Worm (Caenorhabditis elegans): ENCODE results near the gene K09F5.6.

K09F5.6 gene

DNA sequence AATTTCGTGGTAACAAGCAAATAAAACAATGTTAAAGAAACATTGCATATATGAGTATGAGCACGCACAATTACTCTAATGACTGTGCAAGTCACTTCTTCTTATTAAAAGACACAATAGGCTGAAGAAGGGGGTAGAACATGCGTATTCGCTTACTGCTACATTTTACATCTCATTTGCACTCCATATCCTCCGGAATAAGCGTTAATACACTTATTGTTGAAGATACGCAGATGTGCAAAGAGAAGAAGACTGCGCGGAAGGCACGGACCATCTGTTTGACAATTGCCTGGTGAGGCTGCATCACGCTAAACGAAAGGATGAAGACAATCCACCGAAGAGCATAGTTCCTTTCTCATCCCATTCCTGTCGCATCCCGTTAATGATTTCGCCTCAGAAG, 6.2 kb upstream of the K09F5.6 start:
- no peak for TF ChIP-seq madf-9 (GFP tag; conservative IDR thresholded peaks at IDR 0.05)
- no peak for TF ChIP-seq zag-1 (tag; optimal IDR thresholded peaks at IDR 0.05)
- TF ChIP-seq hlh-11 (tag; optimal IDR thresholded peaks at IDR 0.05) = no peak
- TF ChIP-seq dmd-9 (GFP tag; IDR thresholded peaks at IDR 0.05) = no peak
- TF ChIP-seq rbr-2 (tag; optimal IDR thresholded peaks at IDR 0.05) = no peak
- no peak for TF ChIP-seq lin-15B (tag; optimal IDR thresholded peaks at IDR 0.05)
- TF ChIP-seq pqm-1 (tag; optimal IDR thresholded peaks at IDR 0.05) = no peak
- no peak for TF ChIP-seq attf-4 (tag; optimal IDR thresholded peaks at IDR 0.05)
- TF ChIP-seq php-3 (GFP tag; IDR thresholded peaks at IDR 0.05) = no peak
- no peak for TF ChIP-seq F26F4.8 (GFP tag; conservative IDR thresholded peaks at IDR 0.05)
- TF ChIP-seq pha-4 (GFP tag; IDR thresholded peaks at IDR 0.05) = no peak
- no peak for TF ChIP-seq pha-4 (tag; optimal IDR thresholded peaks at IDR 0.05)
- no peak for TF ChIP-seq skn-1 (tag; optimal IDR thresholded peaks at IDR 0.05)
- TF ChIP-seq nhr-102 (tag; optimal IDR thresholded peaks at IDR 0.05) = no peak
- TF ChIP-seq nhr-41 (GFP tag; IDR thresholded peaks at IDR 0.05) = no peak
- no peak for TF ChIP-seq daf-8 (GFP tag; IDR thresholded peaks at IDR 0.05)

DNA sequence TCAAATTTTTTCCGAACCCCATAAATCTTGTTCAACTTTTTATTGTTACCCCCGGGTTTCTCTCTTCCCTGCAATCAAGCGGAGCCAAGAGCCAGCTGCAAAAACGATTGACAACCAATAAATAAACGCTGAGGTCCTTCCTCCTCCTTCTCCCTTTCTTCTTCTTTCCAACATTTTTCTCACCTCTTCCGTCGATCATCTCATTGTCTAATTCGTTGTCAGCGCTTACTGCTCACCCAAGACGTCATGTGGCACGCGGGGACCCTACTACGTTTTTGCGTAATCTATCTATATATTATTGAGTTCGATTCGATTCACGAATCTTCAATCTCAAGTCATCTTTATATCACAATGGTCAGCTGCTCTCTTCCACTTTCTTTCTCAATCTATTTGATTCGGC, 3.6 kb upstream of the K09F5.6 start:
- peak; percentile 55 for TF ChIP-seq nhr-11 (tag; optimal IDR thresholded peaks at IDR 0.05)
- TF ChIP-seq unc-62 (GFP tag; optimal IDR thresholded peaks at IDR 0.05 in 1 of 2) = peak in 1 of 2 experiments; percentile 90
- TF ChIP-seq unc-62 (tag; optimal IDR thresholded peaks at IDR 0.05) = no peak
- TF ChIP-seq F10B5.3 (tag; optimal IDR thresholded peaks at IDR 0.05) = no peak

DNA sequence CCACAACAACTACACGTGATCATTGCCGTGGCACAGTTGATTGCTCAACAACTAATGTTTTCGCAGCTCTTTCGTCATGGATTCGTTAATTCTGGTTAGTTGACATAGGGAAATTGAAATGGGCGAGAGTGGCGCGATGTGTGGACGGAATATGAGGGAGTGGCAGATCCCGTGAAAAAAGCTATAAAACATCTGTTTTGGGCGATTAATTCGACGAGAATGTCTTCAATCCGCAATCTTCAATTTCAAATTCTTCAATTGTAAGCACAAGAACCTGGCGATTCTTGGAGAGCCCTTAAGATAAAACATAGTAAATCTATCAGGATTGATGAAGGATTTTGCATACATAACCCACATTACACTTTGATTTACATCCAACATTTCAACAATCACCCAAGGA, 1.5 kb downstream of the K09F5.6 start:
- TF ChIP-seq D1046.2 (GFP tag; IDR thresholded peaks at IDR 0.05) (no peak), aha-1 (tag) (peak; percentile 46), unc-62 (GFP tag; optimal IDR thresholded peaks at IDR 0.05 in 1 of 2) (peak in 1 of 2 experiments; percentile 72), unc-62 (tag; optimal IDR thresholded peaks at IDR 0.05) (no peak)

DNA sequence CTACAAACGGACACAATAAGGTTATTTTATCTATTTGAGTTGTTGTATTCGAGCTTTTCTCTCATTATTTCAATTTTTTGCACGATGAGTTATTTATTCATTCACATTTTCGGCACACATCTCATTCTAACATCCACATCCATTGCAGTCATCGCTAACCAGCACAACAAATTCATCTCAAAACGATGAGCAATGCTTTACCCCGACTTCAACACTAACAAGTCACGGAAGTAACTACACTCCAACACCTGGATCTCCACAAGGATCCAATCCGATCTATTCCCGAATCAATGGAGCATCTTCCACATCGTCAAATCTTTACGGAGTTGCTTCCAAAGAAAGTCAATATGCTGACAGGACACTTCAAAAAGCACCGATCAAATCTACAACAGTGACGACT, 5.0 kb downstream of the K09F5.6 start:
- no peak for TF ChIP-seq rbr-2 (tag; optimal IDR thresholded peaks at IDR 0.05)
- TF ChIP-seq unc-62 (GFP tag; optimal IDR thresholded peaks at IDR 0.05 in 1 of 2) = peak in 1 of 2 experiments; percentile 94
- no peak for TF ChIP-seq unc-62 (tag; optimal IDR thresholded peaks at IDR 0.05)
- TF ChIP-seq Y48G9A.11 (GFP tag; IDR thresholded peaks at IDR 0.05) = no peak
- peak; percentile 72 for TF ChIP-seq aha-1 (tag)
- TF ChIP-seq nhr-11 (tag; optimal IDR thresholded peaks at IDR 0.05) = no peak
- no peak for TF ChIP-seq F10B5.3 (tag; optimal IDR thresholded peaks at IDR 0.05)
- no peak for TF ChIP-seq mxl-2 (GFP tag; conservative IDR thresholded peaks at IDR 0.05)
- no peak for TF ChIP-seq ztf-11 (tag; optimal IDR thresholded peaks at IDR 0.05)
- no peak for TF ChIP-seq nhr-48 (tag; optimal IDR thresholded peaks at IDR 0.05)

DNA sequence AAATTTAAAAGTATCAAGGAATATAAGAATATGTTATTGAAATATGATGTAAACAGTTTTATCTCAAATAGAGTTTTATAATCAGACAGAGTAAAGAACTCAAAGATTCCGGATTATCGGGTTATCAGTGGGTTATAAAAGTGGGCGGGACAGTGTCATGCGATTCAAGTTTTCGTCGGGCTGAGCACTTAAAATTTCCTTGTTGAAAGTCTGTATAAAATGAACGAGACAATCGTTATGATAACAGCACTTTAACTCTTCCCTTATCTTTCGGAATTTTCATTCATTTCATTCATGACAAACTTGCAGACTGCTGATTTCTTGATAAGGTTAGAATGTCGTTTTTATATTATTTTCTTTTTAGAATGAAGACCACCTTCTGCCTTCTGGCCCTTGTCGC, 6.5 kb downstream of the K09F5.6 start, which contains the start of gene spp-14:
TSS of gene spp-14 (plus strand) at position 365 of the 400 bp plus-strand sequence.
- TF ChIP-seq dve-1 (tag; optimal IDR thresholded peaks at IDR 0.05; ENCODE audit: insufficient read depth) (peak; percentile 96), nhr-28 (tag; optimal IDR thresholded peaks at IDR 0.05) (peak; percentile 48), hif-1 (tag; optimal IDR thresholded peaks at IDR 0.05) (no peak), snpc-4 (tag; optimal IDR thresholded peaks at IDR 0.05) (no peak), pqm-1 (tag; optimal IDR thresholded peaks at IDR 0.05) (peak; percentile 85), unc-62 (GFP tag; optimal IDR thresholded peaks at IDR 0.05 in 1 of 2) (peak in 1 of 2 experiments; percentile 55), unc-62 (tag; optimal IDR thresholded peaks at IDR 0.05) (no peak), hlh-30 (tag; optimal IDR thresholded peaks at IDR 0.05; ENCODE audit: insufficient read depth) (peak; percentile 42), nhr-10 (tag; optimal IDR thresholded peaks at IDR 0.05) (no peak), php-3 (GFP tag; IDR thresholded peaks at IDR 0.05) (peak; percentile 89), mes-2 (tag; optimal IDR thresholded peaks at IDR 0.05; ENCODE audit: poor library complexity, severe bottlenecking) (peak; percentile 27), dmd-9 (GFP tag; IDR thresholded peaks at IDR 0.05) (no peak), nhr-102 (tag; optimal IDR thresholded peaks at IDR 0.05) (peak; percentile 28), nhr-48 (tag; optimal IDR thresholded peaks at IDR 0.05) (peak; percentile 69), ceh-62 (tag; optimal IDR thresholded peaks at IDR 0.05) (no peak), lin-1 (GFP tag; IDR thresholded peaks at IDR 0.05) (0 out of 2 replicates have a peak, but pooled peaks have one; percentile 38), fkh-10 (GFP tag; optimal IDR thresholded peaks at IDR 0.05) (no peak), hlh-11 (tag; optimal IDR thresholded peaks at IDR 0.05) (peak; percentile 81), nhr-77 (tag; optimal IDR thresholded peaks at IDR 0.05) (peak; percentile 55), dmd-6 (GFP tag; IDR thresholded peaks at IDR 0.05) (peak; percentile 79), mxl-2 (GFP tag; conservative IDR thresholded peaks at IDR 0.05) (no peak), daf-19 (GFP tag; conservative IDR thresholded peaks at IDR 0.05) (no peak), lin-29 (GFP tag; IDR thresholded peaks at IDR 0.05) (no peak), gei-8 (GFP tag; optimal IDR thresholded peaks at IDR 0.05) (no peak), ZK337.2 (GFP tag; IDR thresholded peaks at IDR 0.05) (no peak), daf-16 (GFP tag; optimal IDR thresholded peaks at IDR 0.05) (peak in 1 of 2 experiments; percentile 55), daf-16 (tag; optimal IDR thresholded peaks at IDR 0.05) (peak; percentile 94)

Data from whole organism, L4 larva.